Worm (Caenorhabditis elegans): ENCODE data around the gene grl-17.

ce11 chrV:13536058-13536579, 27.6 kb downstream of the grl-17 start, which contains the start of gene frpr-5:
- TF ChIP-seq elt-3 (tag; optimal IDR thresholded peaks at IDR 0.05) (no peak), lin-13 (tag; optimal IDR thresholded peaks at IDR 0.05) (no peak), hlh-1 (tag; optimal IDR thresholded peaks at IDR 0.05) (no peak), unc-120 (tag; optimal IDR thresholded peaks at IDR 0.05; ENCODE audit: poor library complexity, severe bottlenecking) (no peak), sem-2 (GFP tag; optimal IDR thresholded peaks at IDR 0.05) (no peak), ceh-43 (GFP tag; optimal IDR thresholded peaks at IDR 0.05) (no peak), nhr-12 (tag; optimal IDR thresholded peaks at IDR 0.05) (no peak), unc-62 (GFP tag; optimal IDR thresholded peaks at IDR 0.05) (no peak), zip-8 (tag; optimal IDR thresholded peaks at IDR 0.05) (no peak)
